Fruit fly (Drosophila melanogaster) whole organism, wandering third instar larva: ENCODE results near the gene CG42688.

Source experiments
- Abd-B ChIP-seq: fragments of >200 bp; optimal IDR thresholded peaks from 2 replicates; lab custom pipeline; 2017; ENCODE audit warnings: missing biosample characterization, missing genetic modification characterization
- CG32264 ChIP-seq: fragments of 200-800 bp; sonication (Bioruptor generic); optimal IDR thresholded peaks from 2 replicates; lab custom pipeline; 2016; ENCODE audit warnings: missing biosample characterization, missing genetic modification characterization
- CG9705 ChIP-seq: fragments of 200-800 bp; sonication (Bioruptor generic); optimal IDR thresholded peaks from 2 replicates; lab custom pipeline; 2018; ENCODE audit warnings: missing biosample characterization, mild to moderate bottlenecking, missing genetic modification characterization
- CrebA ChIP-seq: fragments of 200-800 bp; sonication (Bioruptor generic); optimal IDR thresholded peaks from 2 replicates; lab custom pipeline; 2016; ENCODE audit warnings: missing biosample characterization, mild to moderate bottlenecking, missing genetic modification characterization, borderline replicate concordance
- Dfd ChIP-seq: fragments of >200 bp; optimal IDR thresholded peaks from 2 replicates; lab custom pipeline; 2017; ENCODE audit warnings: missing biosample characterization, missing genetic modification characterization
- Dif ChIP-seq: fragments of 200-275, 200-300 bp; sonication (Bioruptor generic); optimal IDR thresholded peaks from 2 replicates; lab custom pipeline; 2018; ENCODE audit warnings: missing biosample characterization, missing genetic modification characterization; ENCODE audit not compliant: partially characterized antibody
- GATAd ChIP-seq: sonication (Bioruptor generic); optimal IDR thresholded peaks from 2 replicates; lab custom pipeline; 2016; ENCODE audit warnings: missing biosample characterization, missing genetic modification characterization
- HLH106 ChIP-seq: fragments of 200-800 bp; optimal IDR thresholded peaks from 3 replicates; lab custom pipeline; 2019; ENCODE audit warnings: missing biosample characterization, mild to moderate bottlenecking, missing genetic modification characterization, moderate library complexity
- Hnf4 ChIP-seq: fragments of 200-800 bp; sonication (Bioruptor generic); optimal IDR thresholded peaks from 2 replicates; lab custom pipeline; 2016; ENCODE audit warnings: missing biosample characterization, mild to moderate bottlenecking, missing genetic modification characterization
- Hr78 ChIP-seq: fragments of >200 bp; optimal IDR thresholded peaks from 2 replicates; lab custom pipeline; 2017; ENCODE audit warnings: missing biosample characterization, missing genetic modification characterization
- Hr83 ChIP-seq: fragments of 200-300 bp; sonication (Bioruptor generic); optimal IDR thresholded peaks from 2 replicates; lab custom pipeline; 2016; ENCODE audit warnings: missing biosample characterization, mild to moderate bottlenecking, missing genetic modification characterization, moderate library complexity; ENCODE audit not compliant: poor library complexity, severe bottlenecking
- Jra ChIP-seq: sonication (Bioruptor generic); optimal IDR thresholded peaks from 2 replicates; lab custom pipeline; 2016; ENCODE audit warnings: missing biosample characterization, missing genetic modification characterization
- Mio ChIP-seq: sonication (Bioruptor generic); optimal IDR thresholded peaks from 2 replicates; lab custom pipeline; 2016; ENCODE audit warnings: missing biosample characterization, missing genetic modification characterization
- Myc ChIP-seq: fragments of >200 bp; optimal IDR thresholded peaks from 2 replicates; lab custom pipeline; 2017
- N ChIP-seq: fragments of >200 bp; optimal IDR thresholded peaks from 2 replicates; lab custom pipeline; 2018; ENCODE audit warnings: missing biosample characterization, missing external identifiers, missing genetic modification characterization
- OdsH ChIP-seq: fragments of 200-800 bp; sonication (Bioruptor generic); optimal IDR thresholded peaks from 2 replicates; lab custom pipeline; 2016; ENCODE audit warnings: missing biosample characterization, mild to moderate bottlenecking, missing genetic modification characterization
- Rel ChIP-seq, 2 experiments: fragments of 200-800 bp; sonication (Bioruptor generic) in 1 of 2; optimal IDR thresholded peaks; 2 replicates in 1 of 2; 3 replicates in 1 of 2; lab custom pipeline; 2016 to 2019; ENCODE audit warnings: mild to moderate bottlenecking in 2 of 2, missing biosample characterization in 2 of 2, missing genetic modification characterization in 2 of 2, moderate library complexity in 1 of 2
- Sp1 ChIP-seq: fragments of 200-800 bp; sonication (Bioruptor generic); optimal IDR thresholded peaks from 3 replicates; lab custom pipeline; 2019; ENCODE audit warnings: missing biosample characterization, mild to moderate bottlenecking, missing genetic modification characterization, moderate library complexity
- Vsx2 ChIP-seq: fragments of 200-300, 225-300 bp; sonication (Bioruptor generic); optimal IDR thresholded peaks from 2 replicates; lab custom pipeline; 2018; ENCODE audit warnings: missing biosample characterization, missing genetic modification characterization; ENCODE audit not compliant: partially characterized antibody
- br ChIP-seq: fragments of 200-800 bp; sonication (Bioruptor generic); optimal IDR thresholded peaks from 2 replicates; lab custom pipeline; 2016; ENCODE audit warnings: missing biosample characterization, missing genetic modification characterization
- brk ChIP-seq: fragments of 200-800 bp; sonication (Bioruptor generic); optimal IDR thresholded peaks from 2 replicates; lab custom pipeline; 2016; ENCODE audit warnings: missing biosample characterization, mild to moderate bottlenecking, missing genetic modification characterization
- dl ChIP-seq, 2 experiments: fragments of 175-275, 200-275 bp in 1 of 2; fragments of 200-275 bp in 1 of 2; sonication (Bioruptor generic); optimal IDR thresholded peaks; lab custom pipeline; 2018; ENCODE audit warnings: mild to moderate bottlenecking in 2 of 2, missing biosample characterization in 2 of 2, missing genetic modification characterization in 2 of 2, moderate library complexity in 2 of 2; ENCODE audit not compliant: partially characterized antibody in 2 of 2, insufficient read depth in 1 of 2
- dmrt93B ChIP-seq: fragments of 200-800 bp; sonication (Bioruptor generic); optimal IDR thresholded peaks from 2 replicates; lab custom pipeline; 2018; ENCODE audit warnings: missing biosample characterization, mild to moderate bottlenecking, missing genetic modification characterization
- dsf ChIP-seq: sonication (Bioruptor generic); optimal IDR thresholded peaks from 2 replicates; lab custom pipeline; 2016; ENCODE audit warnings: missing biosample characterization, missing genetic modification characterization, borderline replicate concordance
- ey ChIP-seq: fragments of 200-800 bp; sonication (Bioruptor generic); optimal IDR thresholded peaks from 2 replicates; lab custom pipeline; 2016; ENCODE audit warnings: missing biosample characterization, missing genetic modification characterization
- foxo ChIP-seq, 2 experiments: fragments of 200-800 bp; sonication (Bioruptor generic); optimal IDR thresholded peaks; 2 replicates in 1 of 2; 3 replicates in 1 of 2; lab custom pipeline; 2016 to 2017; ENCODE audit warnings: missing biosample characterization in 2 of 2, missing genetic modification characterization in 2 of 2
- fru ChIP-seq: fragments of 200-800 bp; sonication (Bioruptor generic); optimal IDR thresholded peaks from 3 replicates; lab custom pipeline; 2016; ENCODE audit warnings: missing biosample characterization, mild to moderate bottlenecking, missing genetic modification characterization
- h ChIP-seq: fragments of 200-800 bp; sonication (Bioruptor generic); optimal IDR thresholded peaks from 3 replicates; lab custom pipeline; 2016; ENCODE audit warnings: missing biosample characterization, mild to moderate bottlenecking, missing genetic modification characterization
- jim ChIP-seq: fragments of 175-275, 200-325 bp; sonication (Bioruptor generic); optimal IDR thresholded peaks from 2 replicates; lab custom pipeline; 2016; ENCODE audit warnings: missing biosample characterization, mild to moderate bottlenecking, missing genetic modification characterization
- lola ChIP-seq: fragments of >200 bp; optimal IDR thresholded peaks from 2 replicates; lab custom pipeline; 2017; ENCODE audit warnings: missing biosample characterization, missing genetic modification characterization
- pan ChIP-seq: fragments of >200 bp; optimal IDR thresholded peaks from 2 replicates; lab custom pipeline; 2017
- psq ChIP-seq: fragments of 200-800 bp; sonication (Bioruptor generic); optimal IDR thresholded peaks from 3 replicates; lab custom pipeline; 2017; ENCODE audit warnings: missing biosample characterization, mild to moderate bottlenecking, missing genetic modification characterization, moderate library complexity
- rgr ChIP-seq: fragments of 200-800 bp; sonication (Bioruptor generic); optimal IDR thresholded peaks from 3 replicates; lab custom pipeline; 2016; ENCODE audit warnings: missing biosample characterization, mild to moderate bottlenecking, missing genetic modification characterization
- sage ChIP-seq: fragments of 200-800 bp; sonication (Bioruptor generic); optimal IDR thresholded peaks from 2 replicates; lab custom pipeline; 2016; ENCODE audit warnings: missing biosample characterization, mild to moderate bottlenecking, missing genetic modification characterization
- sv ChIP-seq: fragments of 200-800 bp; sonication (Bioruptor generic); optimal IDR thresholded peaks from 3 replicates; lab custom pipeline; 2016; ENCODE audit warnings: missing biosample characterization, missing genetic modification characterization
- tai ChIP-seq: sonication (Bioruptor generic); optimal IDR thresholded peaks from 2 replicates; lab custom pipeline; 2016; ENCODE audit warnings: missing biosample characterization, missing genetic modification characterization
- usp ChIP-seq: fragments of >200 bp; optimal IDR thresholded peaks from 2 replicates; lab custom pipeline; 2017; ENCODE audit warnings: missing biosample characterization, missing genetic modification characterization
- woc ChIP-seq: sonication (Bioruptor generic); optimal IDR thresholded peaks from 2 replicates; lab custom pipeline; 2016; ENCODE audit warnings: missing biosample characterization, mild to moderate bottlenecking, missing genetic modification characterization

The CG42688 gene

dm6 chr2L:19163143-19163974 is 19.3 kb downstream of the CG42688 start:
- TF ChIP-seq pan (no peak), rgr (GFP tag; lab: Kevin White, UChicago) (no peak), Myc (lab: Kevin White, UChicago) (no peak), CrebA (no peak), CG9705 (GFP tag; lab: Kevin White, UChicago) (no peak), tai (GFP tag; lab: Kevin White, UChicago) (no peak), Jra (GFP tag; lab: Kevin White, UChicago) (no peak), sage (GFP tag; lab: Kevin White, UChicago) (no peak), GATAd (GFP tag; lab: Kevin White, UChicago) (no peak), N (GFP tag; lab: Kevin White, UChicago) (no peak), jim (GFP tag; lab: Kevin White, UChicago) (no peak), Rel (GFP tag; optimal IDR thresholded peaks at IDR 0.05; lab: Kevin White, UChicago) (no peak), Rel (tag; optimal IDR thresholded peaks at IDR 0.05; lab: Kevin White, UChicago) (no peak), foxo (GFP tag; optimal IDR thresholded peaks at IDR 0.05; lab: Kevin White, UChicago) (peak in 1 of 2 experiments; percentile 17), brk (GFP tag; lab: Kevin White, UChicago) (no peak), dmrt93B (GFP tag; lab: Kevin White, UChicago) (no peak), fru (peak; percentile 24), Dif (GFP tag; lab: Kevin White, UChicago) (no peak), ey (GFP tag; lab: Kevin White, UChicago) (no peak), CG32264 (GFP tag; lab: Kevin White, UChicago) (no peak), h (GFP tag; lab: Kevin White, UChicago) (no peak), psq (GFP tag; lab: Kevin White, UChicago) (peak; percentile 87), Mio (GFP tag; lab: Kevin White, UChicago) (no peak), Hnf4 (GFP tag; lab: Kevin White, UChicago) (no peak), woc (GFP tag; lab: Kevin White, UChicago) (peak; percentile 34), Dfd (no peak), Hr78 (GFP tag; lab: Kevin White, UChicago) (no peak), HLH106 (peak; percentile 3), Sp1 (no peak), OdsH (GFP tag; lab: Kevin White, UChicago) (peak; percentile 18), sv (no peak), dsf (no peak), Hr83 (GFP tag; lab: Kevin White, UChicago) (no peak), dl (GFP tag; optimal IDR thresholded peaks at IDR 0.05; lab: Kevin White, UChicago; ENCODE audit: insufficient read depth in 1 of 2, partially characterized antibody in 2 of 2) (no peak), br (no peak), lola (no peak), Abd-B (no peak), Vsx2 (no peak), usp (GFP tag; lab: Kevin White, UChicago) (no peak)

dm6 chr2L:19162330-19163100 is 20.1 kb downstream of the CG42688 start:
- TF ChIP-seq HLH106 (peak; percentile 48), Hr78 (GFP tag; lab: Kevin White, UChicago) (no peak), dsf (no peak), foxo (GFP tag; optimal IDR thresholded peaks at IDR 0.05; lab: Kevin White, UChicago) (peak in 1 of 2 experiments; percentile 61), tai (GFP tag; lab: Kevin White, UChicago) (peak; percentile 35), CG32264 (GFP tag; lab: Kevin White, UChicago) (peak; percentile 28), OdsH (GFP tag; lab: Kevin White, UChicago) (peak; percentile 55), Hnf4 (GFP tag; lab: Kevin White, UChicago) (peak; percentile 35), jim (GFP tag; lab: Kevin White, UChicago) (no peak), Rel (GFP tag; optimal IDR thresholded peaks at IDR 0.05; lab: Kevin White, UChicago) (peak; percentile 59), Rel (tag; optimal IDR thresholded peaks at IDR 0.05; lab: Kevin White, UChicago) (no peak), GATAd (GFP tag; lab: Kevin White, UChicago) (no peak), dmrt93B (GFP tag; lab: Kevin White, UChicago) (peak; percentile 2), Mio (GFP tag; lab: Kevin White, UChicago) (no peak), psq (GFP tag; lab: Kevin White, UChicago) (peak; percentile 86), dl (GFP tag; optimal IDR thresholded peaks at IDR 0.05; lab: Kevin White, UChicago; ENCODE audit: insufficient read depth in 1 of 2, partially characterized antibody in 2 of 2) (peak in 1 of 2 experiments; percentile 19), h (GFP tag; lab: Kevin White, UChicago) (peak; percentile 58), Jra (GFP tag; lab: Kevin White, UChicago) (no peak), Abd-B (no peak), rgr (GFP tag; lab: Kevin White, UChicago) (peak; percentile 55), pan (no peak), sage (GFP tag; lab: Kevin White, UChicago) (peak; percentile 58), br (peak; percentile 41), Vsx2 (no peak), CG9705 (GFP tag; lab: Kevin White, UChicago) (no peak), ey (GFP tag; lab: Kevin White, UChicago) (peak; percentile 67), lola (no peak), brk (GFP tag; lab: Kevin White, UChicago) (peak; percentile 68), CrebA (no peak), Dif (GFP tag; lab: Kevin White, UChicago) (no peak), fru (peak; percentile 62), Dfd (no peak), Sp1 (peak; percentile 42), woc (GFP tag; lab: Kevin White, UChicago) (peak; percentile 20)
